Worm (Caenorhabditis elegans) whole organism, L4/young adult: ENCODE results near the gene hyls-1.

Experiments
- W03F9.2 ChIP-seq: fragments of 150-350 bp; optimal IDR thresholded peaks from 2 replicates; lab custom pipeline; 2014; ENCODE audit warnings: missing biosample characterization, missing genetic modification characterization
- dao-5 ChIP-seq: sonication (generic microtip); optimal IDR thresholded peaks from 2 replicates; lab custom pipeline; 2016; ENCODE audit warnings: missing genotype, missing genetic modification characterization, moderate library complexity, missing compliant biosample characterization
- him-1 ChIP-seq: sonication (generic microtip); optimal IDR thresholded peaks from 2 replicates; lab custom pipeline; 2016; ENCODE audit warnings: missing genotype, missing genetic modification reagents, missing genetic modification characterization, missing compliant biosample characterization

DNA sequence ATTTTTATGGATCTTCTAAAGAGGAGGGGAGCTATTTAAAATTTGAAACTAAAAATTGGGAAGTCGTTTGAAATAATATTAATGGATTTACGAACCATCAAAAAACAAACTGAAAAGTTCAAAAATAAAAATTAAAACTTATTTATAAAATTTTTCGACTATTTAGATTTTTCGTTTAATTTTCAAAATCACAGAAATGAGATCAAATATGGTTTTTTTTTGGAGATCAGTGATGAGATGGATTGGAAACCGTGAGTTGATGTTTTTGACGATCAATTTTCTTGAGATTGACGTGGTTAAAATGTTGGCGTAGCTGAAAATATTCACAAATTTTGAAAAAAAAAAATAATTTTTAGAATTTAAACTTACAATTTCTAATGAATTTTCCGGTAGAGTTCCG is 18.2 kb upstream of the hyls-1 start, which contains the start of gene C13F10.5:
- TF ChIP-seq W03F9.2 (tag; lab: Kevin White, UChicago) (no peak), him-1 (tag; lab: Kevin White, UChicago) (no peak), dao-5 (no peak)
